Worm (Caenorhabditis elegans): ENCODE measurements around the gene ZK353.2.

The ZK353.2 gene

DNA sequence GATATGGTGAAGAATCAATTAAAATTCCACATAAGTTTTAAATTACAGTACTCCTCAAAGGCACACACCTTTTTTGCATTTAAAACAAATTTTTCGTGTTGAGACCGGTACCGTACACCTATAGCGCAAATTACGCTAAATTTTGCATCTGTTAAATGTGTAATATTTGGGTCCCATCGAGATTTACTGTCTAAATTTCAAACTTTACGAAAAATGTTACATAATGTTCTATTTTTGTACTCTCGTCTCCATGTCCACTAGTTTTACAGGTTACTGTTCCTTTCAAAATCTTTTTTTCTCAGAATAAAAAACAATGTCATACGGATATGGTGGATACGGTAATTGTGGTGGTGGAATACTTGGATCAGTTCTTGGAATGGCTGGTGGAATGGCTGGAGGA is at the start of gene ZK353.2:
TSS of gene ZK353.2 (plus strand) at position 301 of the 400 bp plus-strand sequence.
- no peak for TF ChIP-seq unc-62 (GFP tag; optimal IDR thresholded peaks at IDR 0.05)

DNA sequence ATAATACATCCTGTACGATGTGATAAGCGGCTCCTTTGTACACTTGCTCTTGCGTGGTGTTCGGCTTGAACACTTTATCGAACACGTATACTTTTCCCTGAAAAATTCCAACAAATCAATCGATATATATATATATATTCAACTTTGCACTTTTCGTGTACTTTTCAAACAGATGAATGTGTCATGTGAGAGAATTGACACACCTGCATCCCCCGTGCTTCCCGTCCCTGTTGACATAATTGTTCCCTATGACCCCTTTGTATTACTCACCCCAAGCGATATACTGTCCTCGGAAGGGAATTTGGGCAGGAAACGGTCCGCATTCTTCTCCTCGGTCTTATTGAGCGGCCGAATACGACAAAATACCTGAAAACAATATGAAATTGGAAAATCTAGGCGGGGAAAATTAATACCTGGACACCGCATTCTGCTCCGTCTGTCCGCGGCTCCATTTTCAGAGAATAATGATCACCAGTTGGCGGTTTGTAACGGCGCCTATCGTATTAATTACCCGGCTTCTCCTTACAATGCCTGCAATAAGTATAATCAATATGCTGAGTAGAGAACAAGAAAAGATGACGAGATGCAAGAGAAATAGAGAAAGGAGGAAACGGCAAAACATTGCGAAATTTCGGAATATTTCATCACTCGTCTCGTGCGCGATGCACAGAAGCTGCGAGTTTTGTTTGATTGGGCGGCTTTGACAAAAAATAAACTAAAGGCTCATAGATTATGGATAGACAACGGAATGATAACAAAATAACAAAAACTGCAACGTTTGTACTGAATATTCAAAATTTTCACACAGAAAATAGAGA is 43.7 kb upstream of the ZK353.2 start, which contains the start of gene unc-116:
TSS of gene unc-116 (minus strand) at position 531 of the 818 bp plus-strand sequence.
- TF ChIP-seq unc-62 (GFP tag; optimal IDR thresholded peaks at IDR 0.05) = no peak

DNA sequence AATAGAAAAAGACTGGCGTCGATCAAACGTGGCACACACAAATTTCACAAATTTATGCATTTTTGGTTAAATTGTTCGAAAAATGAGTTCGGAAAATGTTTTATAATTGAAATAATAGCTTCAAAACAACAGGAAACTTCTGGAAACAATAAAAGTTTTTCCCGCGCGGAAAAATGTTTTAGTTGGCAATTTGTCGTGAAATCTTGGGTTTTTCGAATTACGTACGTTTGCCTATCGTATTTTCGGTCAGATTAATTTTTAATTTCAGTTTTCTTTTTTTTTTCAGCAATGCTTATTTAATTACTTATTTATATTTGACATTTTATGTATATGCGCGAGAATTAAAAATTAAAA is 43.1 kb upstream of the ZK353.2 start:
- TF ChIP-seq unc-62 (GFP tag; optimal IDR thresholded peaks at IDR 0.05) = no peak

DNA sequence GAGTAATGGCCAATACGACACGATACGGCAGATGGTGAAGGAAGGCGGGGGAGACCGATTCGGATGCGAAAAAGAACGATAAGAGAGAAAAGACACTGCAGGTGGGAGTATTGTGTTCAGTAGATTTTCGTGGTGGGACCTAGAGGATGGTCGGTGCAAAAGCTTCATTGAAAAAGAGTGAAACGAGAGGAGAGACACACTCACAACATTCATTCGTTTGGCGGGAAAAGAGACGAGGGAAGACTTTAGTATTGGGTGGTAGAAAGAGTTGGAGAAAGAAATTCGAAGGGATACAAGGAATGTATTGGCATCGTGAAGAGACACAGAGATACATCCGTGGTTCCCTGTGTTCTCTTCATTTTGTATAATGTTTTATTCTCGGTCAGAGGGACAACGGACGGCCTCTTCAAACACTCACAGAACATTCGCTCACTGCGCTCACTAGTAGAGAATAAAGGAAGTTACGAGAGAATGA is 42.1 kb upstream of the ZK353.2 start:
- no peak for TF ChIP-seq unc-62 (GFP tag; optimal IDR thresholded peaks at IDR 0.05)

DNA sequence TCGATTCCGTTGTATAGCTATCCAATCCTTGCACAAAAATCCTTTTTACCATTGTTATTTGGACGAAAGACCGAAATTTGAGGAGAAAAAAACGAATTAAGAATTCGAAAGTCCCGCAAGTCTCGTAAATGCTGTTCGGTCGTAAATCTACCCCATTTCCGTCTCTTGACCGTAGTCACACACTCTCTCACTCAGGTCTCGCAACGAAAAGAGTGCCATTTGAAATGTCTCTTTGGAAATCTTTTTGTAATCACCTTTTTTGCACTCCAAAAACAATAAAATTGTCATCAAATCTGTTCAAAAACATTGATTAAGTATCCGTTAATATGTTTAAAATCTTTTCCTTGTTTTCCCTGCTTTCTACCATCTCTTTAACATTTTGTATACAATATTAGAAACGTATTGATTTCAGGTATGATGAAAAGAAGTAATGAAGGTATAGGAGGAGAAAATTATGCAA is 40.3 kb upstream of the ZK353.2 start, which contains the start of the genes R05D3.8 and rfp-1:
TSS of gene R05D3.8 (minus strand) at position 115 of the 460 bp plus-strand sequence.
TSS of gene rfp-1 (plus strand) at position 410 of the 460 bp plus-strand sequence.
- no peak for TF ChIP-seq unc-62 (GFP tag; optimal IDR thresholded peaks at IDR 0.05)

DNA sequence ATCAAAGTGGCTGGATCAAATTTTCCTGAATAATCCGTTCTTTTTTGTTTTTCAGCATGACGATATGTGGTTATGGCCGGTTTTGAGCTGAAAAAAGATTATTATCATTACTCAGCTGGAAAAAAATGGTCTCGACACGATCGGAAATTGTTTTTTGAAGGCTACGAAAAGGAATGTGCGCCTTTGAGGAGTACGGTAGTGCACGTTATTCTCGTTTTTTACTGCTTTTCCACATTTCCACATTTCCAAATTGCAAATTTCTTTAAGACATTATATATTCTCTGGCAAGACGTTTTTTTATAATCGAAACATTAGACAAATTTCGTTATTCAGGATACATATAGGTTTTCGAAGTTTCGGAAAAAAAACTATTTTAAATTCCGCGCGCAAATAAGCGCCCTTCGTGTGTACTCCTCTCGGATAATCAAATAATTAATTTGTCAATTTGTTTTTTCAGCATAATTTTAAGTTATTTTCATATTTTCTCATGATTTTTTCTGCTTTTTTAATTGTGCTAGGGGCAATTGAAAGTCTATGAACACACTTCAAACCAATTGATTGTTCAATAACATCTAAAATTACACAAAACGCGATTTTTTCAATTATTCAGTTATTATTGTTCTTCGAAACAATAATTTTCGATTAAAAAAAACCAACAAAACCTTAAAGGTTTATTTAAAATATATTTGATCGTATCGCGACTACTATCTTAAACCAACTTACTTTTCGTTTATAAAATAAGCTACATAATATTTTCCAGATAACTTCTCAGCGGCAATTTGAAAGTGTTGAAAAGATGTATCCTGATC is 35.1 kb upstream of the ZK353.2 start, which contains the start of gene R05D3.3:
TSS of gene R05D3.3 (plus strand) at position 759 of the 809 bp plus-strand sequence.
- TF ChIP-seq unc-62 (GFP tag; optimal IDR thresholded peaks at IDR 0.05) = no peak

DNA sequence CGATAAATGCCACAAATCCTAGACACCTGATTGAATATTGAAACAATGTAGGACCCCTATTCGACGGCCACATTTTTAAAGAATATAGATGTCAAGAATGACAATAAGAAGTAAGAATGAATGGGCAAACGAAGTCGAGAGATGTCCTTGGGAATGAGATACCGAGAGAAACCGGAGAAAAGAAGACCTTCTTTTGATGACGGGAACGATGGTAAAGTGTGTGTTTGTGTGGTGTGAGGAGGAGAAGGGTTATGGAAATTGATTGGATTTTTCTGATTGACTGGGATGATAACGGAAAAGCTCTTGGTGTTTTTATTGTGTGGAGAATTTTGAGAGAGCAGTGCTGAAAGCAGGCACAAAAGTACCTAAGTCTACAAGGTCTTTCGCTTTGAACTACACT is 29.9 kb upstream of the ZK353.2 start, which contains the start of gene R05D3.9:
TSS of gene R05D3.9 (minus strand) at position 101 of the 400 bp plus-strand sequence.
- no peak for TF ChIP-seq unc-62 (GFP tag; optimal IDR thresholded peaks at IDR 0.05)

DNA sequence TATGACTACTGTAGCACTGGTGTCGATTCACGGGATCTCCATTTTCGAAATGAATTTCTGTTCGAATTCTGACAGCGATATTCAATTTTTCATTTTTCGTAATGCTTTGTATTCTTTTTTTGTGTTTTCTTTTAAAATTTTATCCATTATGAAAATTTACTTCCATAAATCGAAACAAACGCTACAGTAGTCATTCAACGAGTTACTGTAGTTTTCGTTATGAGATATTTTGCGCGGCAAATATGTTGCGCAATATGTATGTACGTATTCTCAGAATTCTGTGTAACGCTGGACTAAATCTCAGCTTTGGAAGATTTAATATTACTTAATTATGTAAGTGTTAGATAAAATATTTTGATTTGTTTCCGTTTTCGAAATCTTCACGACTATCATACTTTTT is 29.3 kb upstream of the ZK353.2 start:
- TF ChIP-seq unc-62 (GFP tag; optimal IDR thresholded peaks at IDR 0.05) = no peak

DNA sequence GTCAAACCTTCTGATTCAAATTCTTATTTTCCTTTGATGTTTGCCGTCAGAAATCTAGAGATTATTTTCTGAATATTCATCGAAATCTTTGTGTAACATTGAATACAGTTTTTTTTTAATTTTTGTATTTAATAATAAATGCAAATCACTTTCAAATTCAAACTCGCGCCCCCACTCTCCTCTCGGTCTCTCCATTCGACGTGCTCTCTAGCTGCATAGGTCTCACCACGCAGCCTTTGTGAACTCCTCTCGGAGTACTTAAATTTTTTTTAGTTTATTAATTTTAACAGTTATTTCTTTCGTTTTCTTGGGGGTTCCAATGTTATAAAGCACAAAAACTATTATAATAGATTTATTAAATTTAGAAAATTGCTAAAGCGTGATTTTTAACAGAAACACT is 28.3 kb upstream of the ZK353.2 start:
- no peak for TF ChIP-seq unc-62 (GFP tag; optimal IDR thresholded peaks at IDR 0.05)

DNA sequence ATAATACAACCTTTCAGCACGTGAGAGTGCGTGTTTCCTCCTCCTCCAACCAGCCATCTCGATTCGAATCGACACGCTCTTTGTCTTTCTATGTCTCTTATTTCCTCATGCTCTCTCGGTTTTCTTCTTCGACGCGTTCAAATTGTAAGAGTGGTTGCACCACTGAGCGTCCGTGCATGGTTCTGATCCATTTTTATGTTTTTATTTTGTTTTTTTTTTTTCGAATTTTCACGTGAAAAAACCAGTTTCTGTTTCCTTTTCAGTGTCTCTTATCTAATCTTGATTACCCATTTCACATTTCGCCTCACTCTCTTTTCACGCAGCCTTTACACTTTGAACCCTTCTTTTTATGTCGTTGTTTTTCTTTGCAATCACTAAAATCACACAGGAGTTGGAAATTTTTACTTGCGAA is 27.7 kb upstream of the ZK353.2 start:
- no peak for TF ChIP-seq unc-62 (GFP tag; optimal IDR thresholded peaks at IDR 0.05)

DNA sequence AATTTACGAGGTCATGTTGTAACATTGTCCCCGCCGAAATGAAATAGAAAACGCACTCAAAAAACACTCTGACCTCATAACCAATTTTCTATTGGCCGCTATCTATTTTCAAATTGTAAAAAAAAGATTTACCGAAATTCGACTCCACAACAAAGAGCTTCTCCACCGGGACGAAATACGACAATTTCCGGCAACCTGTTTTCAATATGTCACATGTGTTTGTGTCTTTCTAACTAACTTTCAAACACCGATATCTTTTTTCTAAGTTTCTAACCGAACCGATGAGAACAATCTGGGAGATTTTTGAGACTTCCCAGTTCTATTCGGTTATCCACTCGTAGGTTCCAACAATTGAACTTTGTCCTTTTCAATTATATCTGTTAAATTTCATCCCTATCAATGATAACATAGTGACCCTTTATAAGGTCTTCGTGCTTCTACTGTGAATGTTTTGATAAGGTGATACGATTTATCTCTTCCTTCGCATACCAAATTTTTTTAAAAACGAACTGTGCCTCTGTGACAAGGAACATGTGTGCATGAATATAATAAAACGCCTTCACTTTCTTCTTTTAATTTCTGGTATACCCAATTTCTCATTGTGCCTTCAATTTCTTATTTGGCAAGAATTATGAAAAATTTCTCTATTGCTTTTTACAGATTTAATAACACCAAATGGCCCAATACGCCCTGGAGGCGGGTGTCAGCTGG is 26.8 kb upstream of the ZK353.2 start, which contains the start of gene lmbr-1:
TSS of gene lmbr-1 (plus strand) at position 661 of the 711 bp plus-strand sequence.
- no peak for TF ChIP-seq unc-62 (GFP tag; optimal IDR thresholded peaks at IDR 0.05)

DNA sequence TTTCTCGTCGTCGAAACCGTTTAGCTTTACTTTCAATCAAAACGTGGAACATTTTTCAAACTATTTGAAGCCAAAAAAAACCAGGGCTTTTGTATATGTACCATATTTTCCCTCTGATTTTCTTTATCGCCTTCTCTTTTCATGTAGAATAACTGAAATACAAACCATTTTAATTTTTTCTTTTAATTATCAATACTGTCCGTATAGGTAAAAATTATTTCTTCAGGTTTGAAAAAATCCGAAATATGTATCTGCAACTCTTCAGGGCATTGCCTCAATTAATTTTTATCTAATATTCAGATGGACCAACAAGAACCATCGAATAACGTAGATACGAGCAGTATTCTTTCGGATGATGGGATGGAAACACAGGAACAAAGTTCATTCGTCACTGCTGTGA is 23.5 kb upstream of the ZK353.2 start, which contains the start of gene met-2:
TSS of gene met-2 (plus strand) at position 301 of the 400 bp plus-strand sequence.
- TF ChIP-seq unc-62 (GFP tag; optimal IDR thresholded peaks at IDR 0.05) = no peak

DNA sequence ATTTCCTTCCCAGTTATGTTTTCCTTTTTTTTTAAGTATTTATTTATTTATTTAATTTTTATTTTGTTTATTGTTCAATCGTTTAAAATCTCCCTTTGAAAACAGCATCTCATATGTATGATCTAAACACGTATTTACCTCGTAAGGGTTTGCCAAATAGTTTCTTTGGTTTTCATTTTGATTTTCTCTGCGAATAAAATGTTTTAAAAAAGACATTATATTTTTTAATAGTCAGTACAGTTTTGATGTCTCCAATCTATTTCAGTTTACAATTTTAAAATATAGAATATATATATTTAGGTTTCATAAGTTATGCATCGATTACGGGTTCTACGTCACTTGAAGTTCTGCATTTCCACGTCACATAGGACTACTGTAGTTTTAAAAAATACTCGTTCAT is 17.9 kb upstream of the ZK353.2 start, which contains the start of gene R05D3.12:
TSS of gene R05D3.12 (plus strand) at position 301 of the 400 bp plus-strand sequence.
- TF ChIP-seq unc-62 (GFP tag; optimal IDR thresholded peaks at IDR 0.05) = no peak

DNA sequence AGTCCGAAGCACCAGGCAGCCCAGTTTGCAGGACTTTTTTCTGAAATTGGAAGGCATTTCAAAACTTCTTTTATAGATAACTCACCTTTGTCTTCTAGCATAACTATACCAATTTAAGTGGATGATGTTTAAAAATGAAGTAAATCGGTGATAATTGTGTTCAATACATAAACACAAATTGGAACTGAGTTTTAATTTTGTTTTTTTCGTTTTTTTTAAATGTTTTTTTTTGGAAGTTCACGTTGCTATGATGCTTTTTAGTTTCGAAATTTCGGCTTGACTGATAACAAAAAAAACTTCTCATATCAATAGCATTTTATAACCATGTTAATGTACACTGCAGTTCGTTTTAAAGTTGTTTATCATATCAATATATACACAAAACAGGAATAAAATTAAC is 9.0 kb upstream of the ZK353.2 start, which contains the start of gene ZK353.4:
TSS of gene ZK353.4 (minus strand) at position 101 of the 400 bp plus-strand sequence.
- no peak for TF ChIP-seq unc-62 (GFP tag; optimal IDR thresholded peaks at IDR 0.05)

DNA sequence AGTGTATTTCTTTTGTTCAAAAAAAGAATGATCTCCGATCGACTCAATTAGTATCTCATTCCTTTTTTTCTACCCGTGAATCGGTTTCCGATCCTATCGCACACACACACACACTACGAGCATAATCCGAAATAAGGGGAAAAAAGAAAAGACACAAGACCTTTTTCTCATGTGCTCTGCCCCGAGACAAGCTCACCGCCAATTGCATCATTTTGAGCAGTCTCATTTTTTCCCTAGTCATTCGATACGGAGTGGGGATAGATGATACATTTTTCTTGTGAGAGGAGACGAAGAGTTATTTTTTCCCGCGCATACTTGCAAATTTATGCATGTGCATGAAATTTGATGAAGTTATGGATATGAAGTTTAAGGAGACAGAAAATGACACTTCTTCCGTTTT is 6.2 kb upstream of the ZK353.2 start:
- TF ChIP-seq unc-62 (GFP tag; optimal IDR thresholded peaks at IDR 0.05) = no peak

Data from whole organism, dauer.